Fruit fly (Drosophila melanogaster): ENCODE results near the gene CG4259.

The CG4259 gene

dm6 chr2L:2163568-2163953, 34.5 kb upstream of the CG4259 start (continued):
- TF ChIP-seq CG17612 (GFP tag; IDR thresholded peaks at IDR 0.05): peak; percentile 73
- no peak for TF ChIP-seq sug (tag; optimal IDR thresholded peaks at IDR 0.05)
- peak; percentile 87 for TF ChIP-seq CG5953 (GFP tag; IDR thresholded peaks at IDR 0.05)
- no peak for TF ChIP-seq usp (GFP tag; optimal IDR thresholded peaks at IDR 0.05)
- TF ChIP-seq CG2116 (GFP tag; optimal IDR thresholded peaks at IDR 0.05): peak; percentile 43
- TF ChIP-seq Spps (tag; optimal IDR thresholded peaks at IDR 0.05): peak; percentile 85
- TF ChIP-seq CG32767 (GFP tag; IDR thresholded peaks at IDR 0.05): peak; percentile 82
- TF ChIP-seq Camta (GFP tag; optimal IDR thresholded peaks at IDR 0.05): peak; percentile 77
- peak in 1 of 2 experiments; percentile 57 for TF ChIP-seq Eip74EF (GFP tag; optimal IDR thresholded peaks at IDR 0.05)
- peak; percentile 88 for TF ChIP-seq CG11093 (GFP tag; IDR thresholded peaks at IDR 0.05)
- peak; percentile 80 for TF ChIP-seq CG9215 (GFP tag; IDR thresholded peaks at IDR 0.05)
- TF ChIP-seq dmrt11E (tag; optimal IDR thresholded peaks at IDR 0.05): peak; percentile 97
- peak; percentile 84 for TF ChIP-seq CG1602 (GFP tag; optimal IDR thresholded peaks at IDR 0.05)
- TF ChIP-seq ab (GFP tag; optimal IDR thresholded peaks at IDR 0.05): peak; percentile 68
- TF ChIP-seq CG9727 (GFP tag; optimal IDR thresholded peaks at IDR 0.05): peak; percentile 95
- TF ChIP-seq yki (optimal IDR thresholded peaks at IDR 0.05): no peak
- TF ChIP-seq CG1603 (tag; optimal IDR thresholded peaks at IDR 0.05): peak; percentile 94
- peak; percentile 72 for TF ChIP-seq corto (GFP tag; optimal IDR thresholded peaks at IDR 0.05)
- peak; percentile 80 for TF ChIP-seq Dbx (GFP tag; IDR thresholded peaks at IDR 0.05)
- peak; percentile 96 for TF ChIP-seq CG17328 (GFP tag; IDR thresholded peaks at IDR 0.05)
- peak; percentile 97 for TF ChIP-seq CG8765 (GFP tag; IDR thresholded peaks at IDR 0.05)
- peak; percentile 98 for TF ChIP-seq chm (GFP tag; IDR thresholded peaks at IDR 0.05)
- peak in 1 of 2 experiments; percentile 12 for TF ChIP-seq eve (GFP tag; optimal IDR thresholded peaks at IDR 0.05)
- peak; percentile 84 for TF ChIP-seq Bdp1 (GFP tag; optimal IDR thresholded peaks at IDR 0.05)
- no peak for TF ChIP-seq hbn (GFP tag; IDR thresholded peaks at IDR 0.05; ENCODE audit: partially characterized antibody)
- TF ChIP-seq HHEX (GFP tag; optimal IDR thresholded peaks at IDR 0.05): peak; percentile 80
- TF ChIP-seq Dll (GFP tag; IDR thresholded peaks at IDR 0.05; ENCODE audit: partially characterized antibody): no peak
- TF ChIP-seq gsb-n (tag; optimal IDR thresholded peaks at IDR 0.05): peak; percentile 89
- TF ChIP-seq zen (tag; optimal IDR thresholded peaks at IDR 0.05): peak; percentile 86
- TF ChIP-seq lbe (GFP tag; optimal IDR thresholded peaks at IDR 0.05): peak; percentile 66
- TF ChIP-seq CG3163 (GFP tag; optimal IDR thresholded peaks at IDR 0.05): peak; percentile 84
- peak; percentile 90 for TF ChIP-seq trem (tag; optimal IDR thresholded peaks at IDR 0.05)
- peak; percentile 89 for TF ChIP-seq bcd (GFP tag; optimal IDR thresholded peaks at IDR 0.05)
- TF ChIP-seq emc (GFP tag; optimal IDR thresholded peaks at IDR 0.05): peak; percentile 75
- peak; percentile 95 for TF ChIP-seq CG2199 (GFP tag; IDR thresholded peaks at IDR 0.05)
- TF ChIP-seq Pdp1 (GFP tag; optimal IDR thresholded peaks at IDR 0.05): peak; percentile 69 to 91
- TF ChIP-seq lola (GFP tag; optimal IDR thresholded peaks at IDR 0.05): peak in 1 of 3 experiments; percentile 93
- peak; percentile 67 for TF ChIP-seq disco-r (GFP tag; optimal IDR thresholded peaks at IDR 0.05)
- TF ChIP-seq dimm (GFP tag; IDR thresholded peaks at IDR 0.05): peak; percentile 83
- peak; percentile 82 for TF ChIP-seq Taf1 (GFP tag; IDR thresholded peaks at IDR 0.05)
- no peak for TF ChIP-seq insv (GFP tag; optimal IDR thresholded peaks at IDR 0.05)
- TF ChIP-seq CG2712 (tag; optimal IDR thresholded peaks at IDR 0.05): peak; percentile 95
- peak; percentile 87 for TF ChIP-seq CG33557 (GFP tag; optimal IDR thresholded peaks at IDR 0.05)
- TF ChIP-seq CG34422 (GFP tag; IDR thresholded peaks at IDR 0.05): peak; percentile 94
- TF ChIP-seq twi (tag; optimal IDR thresholded peaks at IDR 0.05): peak; percentile 75
- TF ChIP-seq GATAe (GFP tag; conservative IDR thresholded peaks at IDR 0.05): no peak
- TF ChIP-seq CG3726 (GFP tag; IDR thresholded peaks at IDR 0.05): peak; percentile 91
- TF ChIP-seq CG13894 (tag; optimal IDR thresholded peaks at IDR 0.05): no peak
- TF ChIP-seq otp (GFP tag; IDR thresholded peaks at IDR 0.05): peak; percentile 96
- peak; percentile 44 for TF ChIP-seq YL-1 (GFP tag; optimal IDR thresholded peaks at IDR 0.05)
- peak; percentile 65 for TF ChIP-seq CG43689 (GFP tag; IDR thresholded peaks at IDR 0.05)
